Worm (Caenorhabditis elegans) whole organism, early embryonic: ENCODE data around the gene srh-17.

ENCODE experiments used
- aly-1 ChIP-seq: sonication (generic microtip); optimal IDR thresholded peaks from 2 replicates; lab custom pipeline; 2016; ENCODE audit warnings: missing genetic modification characterization, missing compliant biosample characterization
- ama-1 ChIP-seq: fragments of 150-350 bp; optimal IDR thresholded peaks from 2 replicates; lab custom pipeline; 2014
- ceh-13 ChIP-seq: fragments of 200-800 bp; sonication (Bioruptor generic); optimal IDR thresholded peaks from 2 replicates; lab custom pipeline; 2018; ENCODE audit warnings: mild to moderate bottlenecking, missing genetic modification characterization, missing compliant biosample characterization
- ceh-36 ChIP-seq: sonication (generic microtip); optimal IDR thresholded peaks from 2 replicates; lab custom pipeline; 2016; ENCODE audit warnings: missing genetic modification characterization, inconsistent platforms, missing compliant biosample characterization
- hmbx-1 ChIP-seq: sonication (generic microtip); optimal IDR thresholded peaks from 2 replicates; lab custom pipeline; 2016; ENCODE audit warnings: mild to moderate bottlenecking, missing genetic modification characterization, missing compliant biosample characterization
- scrt-1 ChIP-seq: fragments of 200-800 bp; sonication (Bioruptor generic); IDR thresholded peaks from 2 replicates; pipeline ENCODE4 v1.3.6; 2022; ENCODE audit warnings: missing genetic modification characterization, missing compliant biosample characterization
- tbx-11 ChIP-seq: fragments of 200-800 bp; sonication (Bioruptor generic); IDR thresholded peaks from 2 replicates; pipeline ENCODE4 v1.3.6; 2022; ENCODE audit warnings: missing genetic modification characterization, missing compliant biosample characterization
- tra-4 ChIP-seq: sonication (generic microtip); optimal IDR thresholded peaks from 2 replicates; lab custom pipeline; 2017; ENCODE audit warnings: missing genetic modification characterization, missing compliant biosample characterization

DNA sequence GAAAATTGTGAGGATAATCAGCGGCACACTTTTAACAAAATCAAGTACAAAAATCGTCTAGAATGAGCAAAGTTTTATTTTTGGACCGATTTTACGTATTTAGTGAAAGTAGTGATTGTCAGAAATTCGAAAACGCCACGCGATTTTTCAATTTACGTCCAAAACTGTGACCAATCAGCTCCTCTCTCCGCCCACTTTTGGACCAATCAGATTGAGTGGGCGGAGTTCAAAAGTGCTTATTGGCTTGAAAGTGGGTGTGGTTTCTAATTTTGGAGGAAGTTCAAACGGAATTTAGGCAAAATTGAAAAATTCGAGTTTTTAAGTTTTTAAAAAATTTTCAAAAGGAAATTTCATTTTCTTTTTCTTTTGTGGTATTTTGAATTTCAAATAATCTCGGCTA, 46.7 kb upstream of the srh-17 start:
- TF ChIP-seq hmbx-1 (tag; lab: Kevin White, UChicago) (no peak), ama-1 (no peak), aly-1 (tag; lab: Kevin White, UChicago) (no peak), tbx-11 (GFP tag; lab: Robert Waterston, UW) (no peak), tra-4 (tag; lab: Kevin White, UChicago) (no peak), ceh-13 (no peak), ceh-36 (tag; lab: Kevin White, UChicago) (no peak), scrt-1 (GFP tag; lab: Robert Waterston, UW) (no peak)
